Worm (Caenorhabditis elegans) whole organism, early embryonic: ENCODE data around the gene C05E4.7.

Experiments used
- B0310.2 ChIP-seq: sonication (generic microtip); optimal IDR thresholded peaks from 2 replicates; lab custom pipeline; 2016; ENCODE audit warnings: mild to moderate bottlenecking, missing genetic modification characterization, missing compliant biosample characterization
- F13C5.2 ChIP-seq: sonication (generic microtip); optimal IDR thresholded peaks from 2 replicates; lab custom pipeline; 2017; ENCODE audit warnings: mild to moderate bottlenecking, missing genetic modification characterization, inconsistent platforms, missing compliant biosample characterization
- aly-1 ChIP-seq: sonication (generic microtip); optimal IDR thresholded peaks from 2 replicates; lab custom pipeline; 2016; ENCODE audit warnings: missing genetic modification characterization, missing compliant biosample characterization
- ama-1 ChIP-seq: fragments of 150-350 bp; optimal IDR thresholded peaks from 2 replicates; lab custom pipeline; 2014
- ceh-13 ChIP-seq: fragments of 200-800 bp; sonication (Bioruptor generic); optimal IDR thresholded peaks from 2 replicates; lab custom pipeline; 2018; ENCODE audit warnings: mild to moderate bottlenecking, missing genetic modification characterization, missing compliant biosample characterization
- ceh-36 ChIP-seq: sonication (generic microtip); optimal IDR thresholded peaks from 2 replicates; lab custom pipeline; 2016; ENCODE audit warnings: missing genetic modification characterization, inconsistent platforms, missing compliant biosample characterization
- ets-7 ChIP-seq: sonication (generic microtip); optimal IDR thresholded peaks from 2 replicates; lab custom pipeline; 2016; ENCODE audit warnings: missing genotype, missing genetic modification characterization, missing compliant biosample characterization
- flt-1 ChIP-seq: fragments of 200-800 bp; sonication (Bioruptor generic); IDR thresholded peaks from 2 replicates; pipeline ENCODE4 v1.3.6; 2022; ENCODE audit warnings: missing genetic modification characterization, missing compliant biosample characterization
- hmbx-1 ChIP-seq: sonication (generic microtip); optimal IDR thresholded peaks from 2 replicates; lab custom pipeline; 2016; ENCODE audit warnings: mild to moderate bottlenecking, missing genetic modification characterization, missing compliant biosample characterization
- hmg-4 ChIP-seq: fragments of 200-800 bp; sonication (Bioruptor generic); optimal IDR thresholded peaks from 2 replicates; lab custom pipeline; 2018; ENCODE audit warnings: mild to moderate bottlenecking, missing genetic modification characterization, missing compliant biosample characterization
- hnd-1 ChIP-seq: sonication (generic microtip); optimal IDR thresholded peaks from 2 replicates; lab custom pipeline; 2016; ENCODE audit warnings: missing genetic modification characterization, missing compliant biosample characterization
- pes-1 ChIP-seq: fragments of 200-800 bp; sonication (Bioruptor generic); IDR thresholded peaks from 2 replicates; pipeline ENCODE4 v1.3.6; 2022; ENCODE audit warnings: missing genetic modification reagents, missing genetic modification characterization, missing compliant biosample characterization
- scrt-1 ChIP-seq: fragments of 200-800 bp; sonication (Bioruptor generic); IDR thresholded peaks from 2 replicates; pipeline ENCODE4 v1.3.6; 2022; ENCODE audit warnings: missing genetic modification characterization, missing compliant biosample characterization
- sea-1 ChIP-seq: fragments of 200-800 bp; sonication (Bioruptor generic); conservative IDR thresholded peaks from 2 replicates; pipeline ENCODE4 v1.3.6; 2022; ENCODE audit warnings: missing genetic modification characterization, missing compliant biosample characterization
- tbx-11 ChIP-seq: fragments of 200-800 bp; sonication (Bioruptor generic); IDR thresholded peaks from 2 replicates; pipeline ENCODE4 v1.3.6; 2022; ENCODE audit warnings: missing genetic modification characterization, missing compliant biosample characterization
- tbx-37 ChIP-seq: fragments of 200-800 bp; sonication (Bioruptor generic); conservative IDR thresholded peaks from 2 replicates; pipeline ENCODE4 v1.3.6; 2022; ENCODE audit warnings: missing genetic modification reagents, missing genetic modification characterization, missing compliant biosample characterization
- tra-4 ChIP-seq: sonication (generic microtip); optimal IDR thresholded peaks from 2 replicates; lab custom pipeline; 2017; ENCODE audit warnings: missing genetic modification characterization, missing compliant biosample characterization

Gene C05E4.7

DNA sequence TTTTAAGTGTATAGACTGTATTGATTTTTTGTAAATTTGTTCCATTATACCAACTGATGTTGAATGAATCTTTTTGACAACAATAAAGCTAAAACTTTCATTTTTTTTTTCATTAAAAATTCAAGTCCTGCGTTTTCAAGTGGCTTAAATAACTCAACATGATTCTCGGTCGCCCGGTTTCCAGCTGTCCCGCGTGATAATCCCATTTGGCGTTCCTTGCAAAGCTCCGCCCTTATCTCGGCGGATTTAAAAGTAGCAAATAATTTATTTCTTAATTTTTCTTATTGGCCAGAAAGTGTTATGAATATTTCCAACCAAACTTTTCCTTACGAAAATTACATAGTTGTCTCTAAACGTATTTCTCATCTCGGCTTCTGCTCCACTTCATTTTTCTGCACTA is 14.2 kb downstream of the C05E4.7 start, which contains the start of gene str-20:
str-20 (plus strand) TSS at position 301 of the 400 bp plus-strand sequence.
- TF ChIP-seq tra-4 (tag; lab: Kevin White, UChicago) = no peak
- TF ChIP-seq B0310.2 = no peak
- no peak for TF ChIP-seq F13C5.2 (tag; lab: Kevin White, UChicago)
- no peak for TF ChIP-seq ceh-13 (GFP tag; lab: Kevin White, UChicago)
- TF ChIP-seq hmg-4 (GFP tag; lab: Kevin White, UChicago) = no peak

DNA sequence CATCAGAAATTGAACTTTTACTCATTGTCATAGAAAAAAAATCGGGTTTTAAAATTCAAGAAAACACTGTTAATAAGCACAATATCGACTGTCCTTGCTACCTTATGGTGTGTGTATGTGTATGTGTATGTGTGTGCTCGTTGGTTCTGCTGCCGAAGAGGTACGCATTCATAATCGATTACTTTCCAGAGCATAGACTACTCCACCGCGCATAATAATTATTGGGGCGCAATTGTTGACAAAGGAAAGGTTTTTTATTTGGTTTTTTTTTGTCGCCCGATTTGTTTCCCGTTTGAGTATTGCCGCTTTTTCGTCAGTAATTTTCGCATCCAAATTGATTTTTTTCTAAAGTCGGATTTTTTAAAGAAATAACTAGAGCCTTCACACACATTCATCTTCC is 19.3 kb downstream of the C05E4.7 start, which contains the start of gene C05E4.15:
C05E4.15 (minus strand) TSS at position 101 of the 400 bp plus-strand sequence.
- TF ChIP-seq flt-1 (no peak), hnd-1 (tag; lab: Kevin White, UChicago) (no peak), tbx-11 (GFP tag; lab: Robert Waterston, UW) (no peak), scrt-1 (GFP tag; lab: Robert Waterston, UW) (no peak), hmbx-1 (tag; lab: Kevin White, UChicago) (no peak), ets-7 (tag; lab: Kevin White, UChicago) (no peak), hmg-4 (GFP tag; lab: Kevin White, UChicago) (no peak), ceh-13 (GFP tag; lab: Kevin White, UChicago) (no peak), F13C5.2 (tag; lab: Kevin White, UChicago) (no peak), ama-1 (lab: Kevin White, UChicago) (no peak), sea-1 (GFP tag; lab: Robert Waterston, UW) (no peak), tra-4 (tag; lab: Kevin White, UChicago) (no peak), tbx-37 (no peak), aly-1 (no peak), ceh-36 (tag; lab: Kevin White, UChicago) (no peak), B0310.2 (no peak), pes-1 (no peak)

DNA sequence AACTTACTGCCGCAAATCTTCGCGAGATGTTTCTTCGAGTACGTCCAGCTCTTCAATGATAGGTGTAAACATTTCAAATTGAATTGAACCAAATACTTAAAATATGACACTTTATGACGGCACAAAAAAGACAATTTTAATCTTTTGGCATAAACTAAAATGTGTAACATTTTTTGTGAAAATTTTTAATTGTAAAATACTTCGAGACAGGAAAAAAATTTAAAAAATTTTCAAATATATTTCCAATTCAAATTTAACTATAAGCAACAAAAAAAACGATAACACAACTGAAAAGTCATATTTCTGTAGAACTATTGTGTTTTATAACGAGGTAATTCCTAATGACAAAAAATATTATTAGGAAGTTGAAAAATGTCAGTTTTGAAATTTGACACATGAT is 20.0 kb downstream of the C05E4.7 start, which contains the start of gene C05E4.12:
C05E4.12 (minus strand) TSS at position 101 of the 400 bp plus-strand sequence.
- TF ChIP-seq F13C5.2 (tag; lab: Kevin White, UChicago) (no peak), tra-4 (tag; lab: Kevin White, UChicago) (no peak)

DNA sequence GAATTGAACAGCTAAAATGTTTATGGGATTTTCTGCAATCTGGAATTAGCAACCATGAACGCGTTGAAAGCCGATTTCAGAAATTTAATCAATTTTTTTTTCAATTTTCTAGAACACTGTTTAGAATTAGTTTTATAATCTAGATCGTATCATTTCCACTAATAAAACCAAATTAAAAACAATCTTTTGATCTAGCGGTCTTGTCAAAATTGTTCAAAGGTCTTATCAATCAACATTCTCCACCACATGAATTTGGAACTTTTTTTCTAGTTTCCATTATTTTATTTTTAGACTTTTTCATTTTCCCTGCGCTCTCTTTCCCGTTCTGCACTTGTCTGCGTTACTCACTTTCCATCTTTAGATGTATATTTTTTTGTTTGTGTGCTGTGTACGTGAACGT is 20.4 kb downstream of the C05E4.7 start, which contains the start of gene srp-2:
srp-2 (plus strand) TSS at position 301 of the 400 bp plus-strand sequence.
- TF ChIP-seq tbx-11 (GFP tag; lab: Robert Waterston, UW) (no peak), ceh-36 (tag; lab: Kevin White, UChicago) (no peak), F13C5.2 (tag; lab: Kevin White, UChicago) (no peak), aly-1 (no peak), flt-1 (no peak), ceh-13 (GFP tag; lab: Kevin White, UChicago) (no peak), B0310.2 (no peak), tbx-37 (no peak), hmbx-1 (tag; lab: Kevin White, UChicago) (no peak), hnd-1 (tag; lab: Kevin White, UChicago) (no peak), tra-4 (tag; lab: Kevin White, UChicago) (no peak), hmg-4 (GFP tag; lab: Kevin White, UChicago) (no peak), sea-1 (GFP tag; lab: Robert Waterston, UW) (no peak), ets-7 (tag; lab: Kevin White, UChicago) (no peak)

DNA sequence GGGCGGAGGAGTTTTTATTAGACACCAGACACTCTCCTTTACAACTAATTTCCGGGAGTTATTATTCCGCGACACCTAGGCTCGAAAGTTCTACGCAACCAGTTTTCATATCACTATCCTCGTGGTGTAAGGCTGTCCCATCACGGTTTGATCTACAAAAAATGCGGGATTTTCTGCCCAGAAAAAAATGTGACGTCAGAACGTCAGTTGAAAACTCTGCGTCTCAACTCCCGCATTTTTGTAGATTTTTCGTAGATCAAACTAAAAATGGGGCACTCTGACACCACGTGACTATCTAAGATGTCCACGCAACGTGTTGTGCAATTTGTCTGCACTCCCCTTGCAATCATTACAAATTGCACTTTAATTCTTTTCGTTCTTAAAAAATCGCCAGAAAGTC is 22.8 kb downstream of the C05E4.7 start, which contains the start of gene str-238:
str-238 (plus strand) TSS at position 301 of the 400 bp plus-strand sequence.
- TF ChIP-seq ets-7 (tag; lab: Kevin White, UChicago) = no peak
- no peak for TF ChIP-seq hnd-1 (tag; lab: Kevin White, UChicago)
- no peak for TF ChIP-seq pes-1
- TF ChIP-seq tra-4 (tag; lab: Kevin White, UChicago) = no peak
- TF ChIP-seq ceh-36 (tag; lab: Kevin White, UChicago) = no peak
- TF ChIP-seq F13C5.2 (tag; lab: Kevin White, UChicago) = no peak
- no peak for TF ChIP-seq sea-1 (GFP tag; lab: Robert Waterston, UW)
- no peak for TF ChIP-seq ceh-13 (GFP tag; lab: Kevin White, UChicago)
- no peak for TF ChIP-seq ama-1 (lab: Kevin White, UChicago)
- no peak for TF ChIP-seq tbx-37
- TF ChIP-seq hmbx-1 (tag; lab: Kevin White, UChicago) = no peak
- TF ChIP-seq aly-1 = no peak
- TF ChIP-seq hmg-4 (GFP tag; lab: Kevin White, UChicago) = no peak
- no peak for TF ChIP-seq flt-1
- no peak for TF ChIP-seq scrt-1 (GFP tag; lab: Robert Waterston, UW)

DNA sequence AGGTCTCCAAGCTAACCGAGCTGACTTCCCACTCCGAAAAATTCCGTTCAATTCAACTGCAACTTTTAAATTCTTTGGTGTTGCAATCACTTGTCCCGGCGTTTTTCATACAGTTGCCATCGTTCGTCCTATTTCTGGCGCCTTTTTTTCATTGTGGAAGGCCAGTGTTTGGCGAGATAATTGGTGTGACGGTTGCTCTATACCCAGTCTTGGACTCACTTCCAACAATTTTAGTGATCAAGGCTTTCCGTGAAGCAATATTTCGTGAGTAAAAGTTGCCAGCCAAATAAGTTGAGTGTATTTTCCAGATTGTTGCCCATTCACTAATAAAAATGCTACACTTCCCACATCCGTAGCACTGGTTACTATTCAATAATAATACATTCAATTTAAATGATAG is 30.3 kb downstream of the C05E4.7 start:
- TF ChIP-seq pes-1 (no peak), sea-1 (GFP tag; lab: Robert Waterston, UW) (no peak), aly-1 (no peak), flt-1 (no peak), hmbx-1 (tag; lab: Kevin White, UChicago) (no peak), scrt-1 (GFP tag; lab: Robert Waterston, UW) (no peak), ama-1 (lab: Kevin White, UChicago) (no peak), tbx-11 (GFP tag; lab: Robert Waterston, UW) (no peak), ets-7 (tag; lab: Kevin White, UChicago) (no peak), hnd-1 (tag; lab: Kevin White, UChicago) (no peak), hmg-4 (GFP tag; lab: Kevin White, UChicago) (no peak), F13C5.2 (tag; lab: Kevin White, UChicago) (no peak), ceh-36 (tag; lab: Kevin White, UChicago) (no peak), ceh-13 (GFP tag; lab: Kevin White, UChicago) (no peak), B0310.2 (no peak), tra-4 (tag; lab: Kevin White, UChicago) (no peak)

DNA sequence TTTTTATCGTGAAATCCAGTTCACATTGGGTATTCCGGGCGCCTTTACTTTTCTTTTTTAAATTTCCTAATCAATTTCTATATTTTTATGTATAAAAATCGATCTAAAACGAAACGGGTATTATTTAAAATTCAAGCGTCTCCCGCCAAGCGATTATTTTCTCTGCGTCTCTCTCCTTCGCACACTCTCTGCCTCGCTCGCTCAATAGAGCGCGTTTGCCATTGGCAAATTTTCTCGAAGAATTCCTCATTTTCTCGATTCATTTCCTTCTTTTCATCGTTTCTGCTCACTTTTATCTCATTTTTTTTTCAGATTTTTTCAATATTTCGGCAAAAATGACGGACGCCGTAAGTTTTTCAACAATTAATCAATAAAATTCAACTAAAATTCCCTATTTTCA is 31.3 kb downstream of the C05E4.7 start, which contains the start of gene sti-1:
sti-1 (plus strand) TSS at position 263 of the 400 bp plus-strand sequence.
- TF ChIP-seq tbx-37 = no peak
- peak; percentile 34 for TF ChIP-seq F13C5.2 (tag; lab: Kevin White, UChicago)
- TF ChIP-seq ets-7 (tag; lab: Kevin White, UChicago) = no peak
